Worm (Caenorhabditis elegans): ENCODE data around the gene eak-7.

DNA sequence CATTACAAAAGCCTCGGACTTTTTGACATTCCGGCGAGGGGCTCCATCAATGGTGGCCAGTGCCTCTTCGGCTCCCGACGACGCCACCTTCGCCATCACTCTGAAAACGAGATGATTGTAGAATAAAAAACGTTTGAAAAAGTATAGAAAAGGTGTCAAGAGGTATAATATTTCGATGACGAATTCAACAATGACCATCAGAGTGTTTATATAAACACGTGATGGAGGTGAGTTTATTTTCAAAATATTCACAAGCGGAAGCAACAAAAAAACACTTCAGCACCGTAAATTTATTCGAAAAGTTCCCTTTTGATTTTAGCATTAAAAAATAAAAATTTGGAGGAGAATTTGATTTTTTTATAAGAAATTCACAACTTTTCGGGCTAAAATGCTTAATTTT is 48.8 kb upstream of the eak-7 start, which contains the start of gene efa-6:
- TF ChIP-seq ceh-82 (tag; optimal IDR thresholded peaks at IDR 0.05) (no peak), nhr-6 (tag; optimal IDR thresholded peaks at IDR 0.05) (no peak), elt-1 (tag; optimal IDR thresholded peaks at IDR 0.05) (no peak), nhr-10 (tag; optimal IDR thresholded peaks at IDR 0.05) (no peak), dmd-4 (tag; optimal IDR thresholded peaks at IDR 0.05) (no peak), nhr-12 (tag; optimal IDR thresholded peaks at IDR 0.05) (no peak), snpc-4 (tag; optimal IDR thresholded peaks at IDR 0.05) (no peak)
